Worm (Caenorhabditis elegans) whole organism, L4/young adult: Measurements from ENCODE around the gene Y54G2A.38.

ENCODE experiments used
- dao-5 ChIP-seq: sonication (generic microtip); optimal IDR thresholded peaks from 2 replicates; lab custom pipeline; 2016; ENCODE audit warnings: missing genotype, missing genetic modification characterization, moderate library complexity, missing compliant biosample characterization
- him-1 ChIP-seq: sonication (generic microtip); optimal IDR thresholded peaks from 2 replicates; lab custom pipeline; 2016; ENCODE audit warnings: missing genotype, missing genetic modification reagents, missing genetic modification characterization, missing compliant biosample characterization

ce11 chrIV:2729957-2730356 lies 29.3 kb upstream of the Y54G2A.38 start, which contains the start of gene Y94H6A.2:
- TF ChIP-seq dao-5 = no peak
- TF ChIP-seq him-1 (tag; lab: Kevin White, UChicago) = no peak
